Fruit fly (Drosophila melanogaster) whole organism, embryonic: Measurements from ENCODE around the gene CG43693.

Source experiments
- BtbVII ChIP-seq: fragments of 200-800 bp; sonication (Bioruptor generic); optimal IDR thresholded peaks from 3 replicates; lab custom pipeline; 2017; ENCODE audit warnings: missing biosample characterization, mild to moderate bottlenecking, missing genetic modification characterization
- CG10979 ChIP-seq: fragments of 200-800 bp; sonication (Bioruptor generic); optimal IDR thresholded peaks from 2 replicates; lab custom pipeline; 2018; ENCODE audit warnings: missing biosample characterization, mild to moderate bottlenecking, missing genetic modification characterization, moderate library complexity
- CG12104 ChIP-seq: fragments of 200-800 bp; sonication (Bioruptor generic); optimal IDR thresholded peaks from 3 replicates; lab custom pipeline; 2016; ENCODE audit warnings: missing biosample characterization, missing genetic modification characterization
- CG12236 ChIP-seq: fragments of 200-800 bp; sonication (Bioruptor generic); optimal IDR thresholded peaks from 2 replicates; lab custom pipeline; 2016; ENCODE audit warnings: missing biosample characterization, missing genetic modification characterization
- CG13296 ChIP-seq: fragments of 200-800 bp; sonication (Bioruptor generic); optimal IDR thresholded peaks from 3 replicates; lab custom pipeline; 2018; ENCODE audit warnings: missing biosample characterization, mild to moderate bottlenecking, missing genetic modification characterization
- CG14965 ChIP-seq: fragments of 200-800 bp; sonication (Bioruptor generic); optimal IDR thresholded peaks from 2 replicates; lab custom pipeline; 2016; ENCODE audit warnings: missing biosample characterization, missing genetic modification characterization, borderline replicate concordance
- CG18599 ChIP-seq: fragments of 200-800 bp; sonication (Bioruptor generic); optimal IDR thresholded peaks from 3 replicates; lab custom pipeline; 2017; ENCODE audit warnings: missing biosample characterization, missing genetic modification characterization, mild to moderate bottlenecking, moderate library complexity, missing genetic modification reagents
- CG18764 ChIP-seq: fragments of 200-800 bp; sonication (Bioruptor generic); optimal IDR thresholded peaks from 3 replicates; lab custom pipeline; 2016; ENCODE audit warnings: missing biosample characterization, missing genetic modification characterization
- CG2875 ChIP-seq: fragments of 200-800 bp; sonication (Bioruptor generic); optimal IDR thresholded peaks from 2 replicates; lab custom pipeline; 2017; ENCODE audit warnings: missing biosample characterization, mild to moderate bottlenecking, missing genetic modification characterization, missing genetic modification reagents
- CG30431 ChIP-seq: fragments of 200-800 bp; sonication (Bioruptor generic); optimal IDR thresholded peaks from 2 replicates; lab custom pipeline; 2017; ENCODE audit warnings: missing biosample characterization, missing genetic modification characterization
- CG31388 ChIP-seq: fragments of 200-800 bp; sonication (Bioruptor generic); optimal IDR thresholded peaks from 2 replicates; lab custom pipeline; 2016; ENCODE audit warnings: missing biosample characterization, missing genetic modification characterization
- CG3163 ChIP-seq: fragments of 200-800 bp; sonication (Bioruptor generic); optimal IDR thresholded peaks from 3 replicates; lab custom pipeline; 2016; ENCODE audit warnings: missing biosample characterization, missing genetic modification characterization
- CG33557 ChIP-seq: fragments of 200-800 bp; sonication (Bioruptor generic); optimal IDR thresholded peaks from 2 replicates; lab custom pipeline; 2019; ENCODE audit warnings: missing biosample characterization, mild to moderate bottlenecking, missing genetic modification characterization, moderate library complexity
- CG34422 ChIP-seq: fragments of 200-800 bp; sonication (Bioruptor generic); IDR thresholded peaks from 3 replicates; pipeline ENCODE4 v1.3.6; 2022; ENCODE audit warnings: missing biosample characterization, missing genetic modification characterization
- CG4328 ChIP-seq: fragments of 200-800 bp; sonication (Bioruptor generic); optimal IDR thresholded peaks from 3 replicates; lab custom pipeline; 2017; ENCODE audit warnings: missing biosample characterization, missing genetic modification reagents, missing genetic modification characterization
- CG4360 ChIP-seq: fragments of 200-800 bp; sonication (Bioruptor generic); IDR thresholded peaks from 2 replicates; pipeline ENCODE4 v1.3.6; 2022; ENCODE audit warnings: missing biosample characterization, missing genetic modification characterization
- CG4424 ChIP-seq: fragments of 200-800 bp; sonication (Bioruptor generic); optimal IDR thresholded peaks from 3 replicates; lab custom pipeline; 2016; ENCODE audit warnings: missing biosample characterization, missing genetic modification characterization
- CG4617 ChIP-seq: fragments of 200-800 bp; sonication (Bioruptor generic); optimal IDR thresholded peaks from 3 replicates; lab custom pipeline; 2016; ENCODE audit warnings: missing biosample characterization, missing genetic modification characterization, borderline replicate concordance
- CG5245 ChIP-seq: fragments of 200-800 bp; sonication (Bioruptor generic); optimal IDR thresholded peaks from 3 replicates; lab custom pipeline; 2016; ENCODE audit warnings: missing biosample characterization, missing genetic modification characterization
- CG7839 ChIP-seq: fragments of 200-800 bp; sonication (Bioruptor generic); optimal IDR thresholded peaks from 3 replicates; lab custom pipeline; 2018; ENCODE audit warnings: missing biosample characterization, mild to moderate bottlenecking, missing genetic modification characterization, moderate library complexity
- CG7987 ChIP-seq: fragments of 200-800 bp; sonication (Bioruptor generic); optimal IDR thresholded peaks from 2 replicates; lab custom pipeline; 2018; ENCODE audit warnings: missing biosample characterization, mild to moderate bottlenecking, missing genetic modification characterization, moderate library complexity
- CG9727 ChIP-seq: fragments of 200-800 bp; sonication (Bioruptor generic); optimal IDR thresholded peaks from 3 replicates; lab custom pipeline; 2017; ENCODE audit warnings: missing biosample characterization, mild to moderate bottlenecking, missing genetic modification characterization
- GATAe ChIP-seq: fragments of 200-800 bp; sonication (Bioruptor generic); conservative IDR thresholded peaks from 2 replicates; pipeline ENCODE4 v1.3.6; 2022; ENCODE audit warnings: missing biosample characterization, missing genetic modification characterization
- Oaz ChIP-seq: fragments of 200-800 bp; sonication (Bioruptor generic); IDR thresholded peaks from 2 replicates; pipeline ENCODE4 v1.3.6; 2022; ENCODE audit warnings: missing biosample characterization, missing genetic modification characterization
- Optix ChIP-seq: fragments of 200-800 bp; sonication (Bioruptor generic); IDR thresholded peaks from 3 replicates; pipeline ENCODE4 v1.3.6; 2022; ENCODE audit warnings: missing biosample characterization, missing genetic modification characterization
- Spps ChIP-seq: fragments of 200-800 bp; sonication (Bioruptor generic); optimal IDR thresholded peaks from 2 replicates; lab custom pipeline; 2018; ENCODE audit warnings: missing biosample characterization, mild to moderate bottlenecking, missing genetic modification characterization
- ac ChIP-seq: fragments of 200-800 bp; sonication (Bioruptor generic); optimal IDR thresholded peaks from 3 replicates; lab custom pipeline; 2017; ENCODE audit warnings: missing biosample characterization, mild to moderate bottlenecking, missing genetic modification characterization
- bbx ChIP-seq: fragments of 200-800 bp; sonication (Bioruptor generic); IDR thresholded peaks from 2 replicates; pipeline ENCODE4 v1.3.6; 2022; ENCODE audit warnings: missing biosample characterization, missing genetic modification characterization; ENCODE audit not compliant: partially characterized antibody
- br ChIP-seq: fragments of >200 bp; optimal IDR thresholded peaks from 2 replicates; lab custom pipeline; 2017
- cato ChIP-seq: fragments of 200-800 bp; sonication (Bioruptor generic); optimal IDR thresholded peaks from 2 replicates; lab custom pipeline; 2016; ENCODE audit warnings: missing biosample characterization, missing genetic modification characterization, borderline replicate concordance
- dati ChIP-seq: fragments of 200-800 bp; sonication (Bioruptor generic); IDR thresholded peaks from 2 replicates; pipeline ENCODE4 v1.3.6; 2022; ENCODE audit warnings: missing biosample characterization, missing genetic modification characterization
- dpn ChIP-seq, 2 experiments: fragments of 200-800 bp; sonication (Bioruptor generic); optimal IDR thresholded peaks; 3 replicates each; lab custom pipeline; 2016; ENCODE audit warnings: missing biosample characterization in 2 of 2, missing genetic modification characterization in 2 of 2
- fru ChIP-seq: fragments of >200 bp; optimal IDR thresholded peaks from 2 replicates; lab custom pipeline; 2017
- gcm2 ChIP-seq: fragments of 200-800 bp; sonication (Bioruptor generic); optimal IDR thresholded peaks from 2 replicates; lab custom pipeline; 2016; ENCODE audit warnings: missing biosample characterization, missing genetic modification characterization
- gfzf ChIP-seq: fragments of 200-800 bp; sonication (Bioruptor generic); optimal IDR thresholded peaks from 2 replicates; lab custom pipeline; 2016; ENCODE audit warnings: missing biosample characterization, mild to moderate bottlenecking, missing genetic modification characterization, moderate library complexity
- grn ChIP-seq: fragments of 200-800 bp; sonication (Bioruptor generic); optimal IDR thresholded peaks from 3 replicates; lab custom pipeline; 2017; ENCODE audit warnings: missing biosample characterization, missing genetic modification characterization
- gsb ChIP-seq: fragments of 200-800 bp; sonication (Bioruptor generic); IDR thresholded peaks from 2 replicates; pipeline ENCODE4 v1.3.6; 2022; ENCODE audit warnings: missing biosample characterization, missing genetic modification characterization
- hbn ChIP-seq: fragments of 200-800 bp; sonication (Bioruptor generic); IDR thresholded peaks from 2 replicates; pipeline ENCODE4 v1.3.6; 2022; ENCODE audit warnings: missing biosample characterization, missing genetic modification characterization; ENCODE audit not compliant: partially characterized antibody
- her ChIP-seq: fragments of 200-800 bp; sonication (Bioruptor generic); optimal IDR thresholded peaks from 2 replicates; lab custom pipeline; 2016; ENCODE audit warnings: missing biosample characterization, missing genetic modification characterization
- insv ChIP-seq, 2 experiments: fragments of 200-800 bp; sonication (Bioruptor generic); optimal IDR thresholded peaks; 3 replicates each; lab custom pipeline; 2016 to 2018; ENCODE audit warnings: missing biosample characterization in 2 of 2, missing genetic modification characterization in 2 of 2
- nerfin-2 ChIP-seq: fragments of 200-800 bp; sonication (Bioruptor generic); IDR thresholded peaks from 2 replicates; pipeline ENCODE4 v1.3.6; 2022; ENCODE audit warnings: missing biosample characterization, missing genetic modification characterization; ENCODE audit not compliant: partially characterized antibody
- pan ChIP-seq, 4 experiments: fragments of >200 bp in 3 of 4; fragments of 200-800 bp in 1 of 4; sonication (Bioruptor generic) in 1 of 4; optimal IDR thresholded peaks in 3 of 4; IDR thresholded peaks in 1 of 4; 2 replicates each; pipeline versions ENCODE4 v1.3.6 to Lab custom; 2017 to 2022; ENCODE audit warnings: missing biosample characterization in 2 of 4, missing genetic modification characterization in 2 of 4, mixed read lengths in 1 of 4
- pnt ChIP-seq: fragments of 200-800 bp; sonication (Bioruptor generic); optimal IDR thresholded peaks from 3 replicates; lab custom pipeline; 2016; ENCODE audit warnings: missing biosample characterization, missing genetic modification characterization
- run ChIP-seq: fragments of 200-800 bp; sonication (Bioruptor generic); optimal IDR thresholded peaks from 3 replicates; lab custom pipeline; 2018; ENCODE audit warnings: missing biosample characterization, mild to moderate bottlenecking, missing genetic modification characterization
- sima ChIP-seq: fragments of 200-800 bp; sonication (Bioruptor generic); optimal IDR thresholded peaks from 2 replicates; lab custom pipeline; 2016; ENCODE audit warnings: missing biosample characterization, missing genetic modification characterization
- sr ChIP-seq: fragments of 200-800 bp; sonication (Bioruptor generic); IDR thresholded peaks from 3 replicates; pipeline ENCODE4 v1.3.6; 2022; ENCODE audit warnings: missing biosample characterization, missing genetic modification characterization
- tap ChIP-seq: fragments of 200-800 bp; optimal IDR thresholded peaks from 3 replicates; lab custom pipeline; 2019; ENCODE audit warnings: missing biosample characterization, mild to moderate bottlenecking, missing genetic modification characterization, moderate library complexity
- unc-4 ChIP-seq: fragments of 200-800 bp; sonication (Bioruptor generic); IDR thresholded peaks from 2 replicates; pipeline ENCODE4 v1.3.6; 2022; ENCODE audit warnings: missing biosample characterization, missing genetic modification characterization; ENCODE audit not compliant: partially characterized antibody
- zfh2 ChIP-seq: fragments of 200-800 bp; sonication (Bioruptor generic); optimal IDR thresholded peaks from 2 replicates; lab custom pipeline; 2016; ENCODE audit warnings: missing biosample characterization, missing genetic modification characterization

CG43693 gene

DNA sequence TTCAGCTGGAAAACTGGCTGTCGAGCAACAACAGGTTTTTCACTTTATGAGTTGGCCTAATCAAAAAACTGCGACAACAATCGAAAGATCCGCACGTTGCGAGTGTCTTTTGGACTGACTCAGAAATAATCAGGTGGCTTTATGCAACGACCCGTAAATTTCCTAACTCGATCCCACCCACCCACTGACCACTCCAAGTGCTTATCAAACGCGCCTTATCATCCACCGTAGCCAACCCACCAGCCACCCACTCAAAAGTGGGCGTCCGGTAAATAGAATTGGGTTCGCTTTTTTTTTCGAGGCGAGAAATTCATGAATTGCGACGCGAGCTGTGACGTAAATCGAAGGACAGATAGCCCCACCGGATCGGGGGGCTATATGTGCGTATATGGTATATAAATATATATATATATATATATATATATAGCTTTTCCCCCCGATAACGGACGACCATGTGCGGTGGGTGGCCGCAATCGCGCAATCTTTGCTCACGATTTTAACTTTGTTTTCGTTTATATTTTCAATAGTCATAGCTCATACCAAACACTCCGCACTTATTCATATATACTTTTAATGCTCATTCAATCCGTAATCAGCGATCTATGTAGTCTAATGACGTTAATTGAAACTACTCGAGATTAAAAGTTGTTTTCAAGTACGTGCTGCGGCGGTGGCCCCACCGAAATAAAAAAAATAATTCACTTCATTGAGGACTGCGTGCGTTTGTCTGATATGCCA, 46.3 kb downstream of the CG43693 start (continued):
- TF ChIP-seq cato (GFP tag; lab: Kevin White, UChicago) (no peak), her (GFP tag; lab: Kevin White, UChicago) (no peak), nerfin-2 (GFP tag; lab: Robert Waterston, UW) (no peak), grn (GFP tag; lab: Kevin White, UChicago) (peak; percentile 38), BtbVII (GFP tag; lab: Kevin White, UChicago) (peak; percentile 58), sr (no peak), sima (GFP tag; lab: Kevin White, UChicago) (no peak), CG5245 (no peak), GATAe (GFP tag; lab: Robert Waterston, UW) (peak; percentile 26; the same call in 1 of the 2 replicates), CG9727 (no peak), bbx (GFP tag; lab: Robert Waterston, UW) (no peak), CG14965 (GFP tag; lab: Kevin White, UChicago) (no peak), dpn (GFP tag; optimal IDR thresholded peaks at IDR 0.05; lab: Kevin White, UChicago) (no peak), CG30431 (GFP tag; lab: Kevin White, UChicago) (no peak), CG13296 (GFP tag; lab: Kevin White, UChicago) (no peak), CG4328 (GFP tag; lab: Kevin White, UChicago) (no peak), CG3163 (GFP tag; lab: Kevin White, UChicago) (no peak), gcm2 (no peak), ac (GFP tag; lab: Kevin White, UChicago) (no peak)

DNA sequence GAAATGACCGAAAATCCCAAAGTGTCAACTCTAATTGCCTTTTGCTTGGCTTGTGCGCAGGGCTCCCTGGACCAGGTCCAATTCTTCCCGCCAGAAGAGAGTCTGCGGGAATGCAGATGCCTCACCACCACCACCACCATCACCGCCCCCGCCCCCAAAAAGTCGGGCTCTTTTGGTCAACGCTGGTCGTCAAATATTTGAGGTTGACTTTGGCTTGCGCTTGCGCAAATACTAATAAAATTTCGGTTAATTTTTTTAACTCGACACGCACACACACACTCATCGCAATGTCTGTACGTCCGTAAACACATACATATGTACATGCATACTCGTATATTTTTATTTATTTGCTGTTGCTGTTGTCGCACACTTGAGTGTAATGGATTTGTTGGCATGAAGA, 47.2 kb downstream of the CG43693 start:
- TF ChIP-seq CG31388 (GFP tag; lab: Kevin White, UChicago) (no peak), Optix (no peak), zfh2 (no peak), CG33557 (no peak), dpn (GFP tag; optimal IDR thresholded peaks at IDR 0.05; lab: Kevin White, UChicago) (no peak), tap (no peak), pan (optimal IDR thresholded peaks at IDR 0.05; lab: Kevin White, UChicago) (no peak), pan (GFP tag; optimal IDR thresholded peaks at IDR 0.05 in 1 of 2, IDR thresholded peaks at IDR 0.05 in 1 of 2) (no peak), Spps (tag; lab: Kevin White, UChicago) (no peak), CG4424 (GFP tag; lab: Kevin White, UChicago) (no peak), pnt (GFP tag; lab: Kevin White, UChicago) (no peak), run (no peak), CG18764 (GFP tag; lab: Kevin White, UChicago) (no peak), dati (GFP tag; lab: Robert Waterston, UW) (no peak), insv (GFP tag; optimal IDR thresholded peaks at IDR 0.05; lab: Kevin White, UChicago) (no peak), CG10979 (no peak), CG12236 (GFP tag; lab: Kevin White, UChicago) (no peak), Oaz (GFP tag; lab: Robert Waterston, UW) (no peak), hbn (GFP tag; lab: Robert Waterston, UW) (no peak), br (no peak), CG34422 (GFP tag; lab: Robert Waterston, UW) (no peak), CG2875 (GFP tag; lab: Kevin White, UChicago) (peak; percentile 23), CG18599 (GFP tag; lab: Kevin White, UChicago) (no peak), fru (no peak), CG7987 (GFP tag; lab: Kevin White, UChicago) (no peak), gsb (GFP tag; lab: Robert Waterston, UW) (no peak), CG12104 (GFP tag; lab: Kevin White, UChicago) (no peak), CG4360 (GFP tag; lab: Robert Waterston, UW) (0 out of 2 replicates have a peak, but pooled peaks have one; percentile 21), gfzf (GFP tag; lab: Kevin White, UChicago) (no peak), CG4617 (GFP tag; lab: Kevin White, UChicago) (no peak), CG7839 (tag; lab: Kevin White, UChicago) (no peak), unc-4 (GFP tag; lab: Robert Waterston, UW) (no peak)
